ENCODE assay signal across 3 fruit fly cellular contexts in genomic region chrX:19298785-19299114, dm6.
TF ChIP-seq lines count a peak whose summit lies in the region.

No protein-coding gene starts in this region.

TF ChIP-seq in whole organism, embryonic, 481 proteins besides CTCF, POLR2A, EP300 and RAD21 (continued from another document and continues in another):
- TF ChIP-seq CG14965 (GFP tag; optimal IDR thresholded peaks at IDR 0.05; lab: Kevin White, UChicago; ENCODE audit: borderline replicate concordance) = no peak
- peak; percentile 18 to 61 for TF ChIP-seq chif (GFP tag; optimal IDR thresholded peaks at IDR 0.05; lab: Kevin White, UChicago)
- 0 out of 3 replicates have a peak, but pooled peaks have one; percentile 30 for TF ChIP-seq CG3726 (GFP tag; IDR thresholded peaks at IDR 0.05; lab: Robert Waterston, UW)
- no peak for TF ChIP-seq CG9215 (GFP tag; IDR thresholded peaks at IDR 0.05; lab: Robert Waterston, UW)
- peak; percentile 66 for TF ChIP-seq Awh (GFP tag; IDR thresholded peaks at IDR 0.05; lab: Robert Waterston, UW)
- peak; percentile 48 for TF ChIP-seq CG18476 (GFP tag; optimal IDR thresholded peaks at IDR 0.05; lab: Kevin White, UChicago)
- TF ChIP-seq unpg (GFP tag; optimal IDR thresholded peaks at IDR 0.05; lab: Kevin White, UChicago) = peak; percentile 65
- no peak for TF ChIP-seq CG6272 (GFP tag; IDR thresholded peaks at IDR 0.05; lab: Robert Waterston, UW)
- no peak for TF ChIP-seq jing (GFP tag; optimal IDR thresholded peaks at IDR 0.05; lab: Kevin White, UChicago)
- no peak for TF ChIP-seq tx (GFP tag; optimal IDR thresholded peaks at IDR 0.05; lab: Kevin White, UChicago)
- peak; percentile 26 for TF ChIP-seq CG18599 (GFP tag; optimal IDR thresholded peaks at IDR 0.05; lab: Kevin White, UChicago)
- no peak for TF ChIP-seq da (GFP tag; optimal IDR thresholded peaks at IDR 0.05; lab: Kevin White, UChicago)
- peak in 1 of 2 experiments; percentile 10 for TF ChIP-seq dpn (GFP tag; optimal IDR thresholded peaks at IDR 0.05; lab: Kevin White, UChicago)
- no peak for TF ChIP-seq luna (GFP tag; optimal IDR thresholded peaks at IDR 0.05; lab: Kevin White, UChicago)
- peak; percentile 14 for TF ChIP-seq NC2β (GFP tag; optimal IDR thresholded peaks at IDR 0.05; lab: Kevin White, UChicago)
- TF ChIP-seq CG14014 (GFP tag; IDR thresholded peaks at IDR 0.05; lab: Robert Waterston, UW) = peak; percentile 49; the same call in 1 of the 2 replicates
- TF ChIP-seq slbo (GFP tag; IDR thresholded peaks at IDR 0.05; lab: Robert Waterston, UW) = peak; percentile 71
- no peak for TF ChIP-seq ro (GFP tag; IDR thresholded peaks at IDR 0.05; lab: Robert Waterston, UW)
- TF ChIP-seq Mes4 (GFP tag; optimal IDR thresholded peaks at IDR 0.05; lab: Kevin White, UChicago) = no peak
- TF ChIP-seq ATbp (GFP tag; optimal IDR thresholded peaks at IDR 0.05; lab: Kevin White, UChicago) = peak; percentile 30
- no peak for TF ChIP-seq CG17186 (GFP tag; optimal IDR thresholded peaks at IDR 0.05; lab: Kevin White, UChicago)
- TF ChIP-seq jumu (GFP tag; optimal IDR thresholded peaks at IDR 0.05; lab: Kevin White, UChicago) = peak; percentile 37
- TF ChIP-seq Dp (GFP tag; optimal IDR thresholded peaks at IDR 0.05; lab: Kevin White, UChicago) = no peak
- TF ChIP-seq sd (tag; optimal IDR thresholded peaks at IDR 0.05; lab: Kevin White, UChicago) = no peak
- peak; percentile 74 for TF ChIP-seq Rfx (GFP tag; IDR thresholded peaks at IDR 0.05; lab: Robert Waterston, UW)
- TF ChIP-seq maf-S (GFP tag; optimal IDR thresholded peaks at IDR 0.05; lab: Kevin White, UChicago) = no peak
- TF ChIP-seq CG3065 (GFP tag; optimal IDR thresholded peaks at IDR 0.05; lab: Kevin White, UChicago) = no peak
- no peak for TF ChIP-seq tna (GFP tag; IDR thresholded peaks at IDR 0.05; lab: Robert Waterston, UW; ENCODE audit: partially characterized antibody)
- 0 out of 2 replicates have a peak, but pooled peaks have one; percentile 35 for TF ChIP-seq CG11247 (GFP tag; IDR thresholded peaks at IDR 0.05; lab: Robert Waterston, UW)
- peak; percentile 26 for TF ChIP-seq ind (GFP tag; optimal IDR thresholded peaks at IDR 0.05; lab: Kevin White, UChicago)
- TF ChIP-seq CG30431 (GFP tag; optimal IDR thresholded peaks at IDR 0.05; lab: Kevin White, UChicago) = no peak
- TF ChIP-seq Sry-β (GFP tag; optimal IDR thresholded peaks at IDR 0.05; lab: Kevin White, UChicago) = no peak
- TF ChIP-seq twi (tag; optimal IDR thresholded peaks at IDR 0.05; lab: Kevin White, UChicago) = peak; percentile 5
- TF ChIP-seq Hmr (GFP tag; optimal IDR thresholded peaks at IDR 0.05; lab: Kevin White, UChicago) = peak; percentile 11
- no peak for TF ChIP-seq CG18011 (GFP tag; optimal IDR thresholded peaks at IDR 0.05; lab: Kevin White, UChicago)
- TF ChIP-seq B-H1 (GFP tag; IDR thresholded peaks at IDR 0.05; lab: Robert Waterston, UW) = peak; percentile 28; the same call in 1 of the 3 replicates
- TF ChIP-seq CG8359 (GFP tag; optimal IDR thresholded peaks at IDR 0.05; lab: Kevin White, UChicago; ENCODE audit: borderline replicate concordance) = no peak
- no peak for TF ChIP-seq Hey (tag; optimal IDR thresholded peaks at IDR 0.05; lab: Kevin White, UChicago)
- peak; percentile 40 for TF ChIP-seq sisA (GFP tag; IDR thresholded peaks at IDR 0.05; lab: Robert Waterston, UW)
- peak; percentile 48 for TF ChIP-seq Blimp-1 (GFP tag; optimal IDR thresholded peaks at IDR 0.05; lab: Kevin White, UChicago)
- peak; percentile 29 for TF ChIP-seq CG10267 (tag; optimal IDR thresholded peaks at IDR 0.05; lab: Kevin White, UChicago)
- TF ChIP-seq CG3995 (GFP tag; optimal IDR thresholded peaks at IDR 0.05; lab: Kevin White, UChicago) = no peak
- peak; percentile 82 for TF ChIP-seq zfh1 (GFP tag; IDR thresholded peaks at IDR 0.05; lab: Robert Waterston, UW)
- TF ChIP-seq CG15696 (tag; optimal IDR thresholded peaks at IDR 0.05; lab: Kevin White, UChicago) = peak; percentile 69

TF ChIP-seq in whole organism, prepupa, 60 proteins besides CTCF, POLR2A, EP300 and RAD21 (continued from another document):
- TF ChIP-seq Eip93F (GFP tag; optimal IDR thresholded peaks at IDR 0.05; lab: Kevin White, UChicago) (peak; percentile 39), CG6276 (GFP tag; optimal IDR thresholded peaks at IDR 0.05; lab: Kevin White, UChicago) (peak; percentile 17), dac (GFP tag; optimal IDR thresholded peaks at IDR 0.05; lab: Kevin White, UChicago) (no peak), CG9139 (GFP tag; optimal IDR thresholded peaks at IDR 0.05; lab: Kevin White, UChicago) (no peak), CG6792 (GFP tag; optimal IDR thresholded peaks at IDR 0.05; lab: Kevin White, UChicago) (peak; percentile 37), Eip78C (GFP tag; lab: Kevin White, UChicago) (peak; percentile 90), fd85E (GFP tag; optimal IDR thresholded peaks at IDR 0.05; lab: Kevin White, UChicago) (no peak), CG31627 (GFP tag; optimal IDR thresholded peaks at IDR 0.05; lab: Kevin White, UChicago) (peak; percentile 57), CG3032 (tag; optimal IDR thresholded peaks at IDR 0.05; lab: Kevin White, UChicago) (peak; percentile 43), dsx (GFP tag; optimal IDR thresholded peaks at IDR 0.05; lab: Kevin White, UChicago; ENCODE audit: poor library complexity, severe bottlenecking) (peak; percentile 63), CG8319 (GFP tag; optimal IDR thresholded peaks at IDR 0.05; lab: Kevin White, UChicago) (no peak), CG10669 (GFP tag; optimal IDR thresholded peaks at IDR 0.05; lab: Kevin White, UChicago) (peak; percentile 52), Hr38 (GFP tag; optimal IDR thresholded peaks at IDR 0.05; lab: Kevin White, UChicago) (no peak), fkh (GFP tag; optimal IDR thresholded peaks at IDR 0.05; lab: Kevin White, UChicago) (no peak), CG10631 (GFP tag; optimal IDR thresholded peaks at IDR 0.05; lab: Kevin White, UChicago) (peak; percentile 50), Met (GFP tag; optimal IDR thresholded peaks at IDR 0.05; lab: Kevin White, UChicago) (peak; percentile 73), Eip75B (GFP tag; optimal IDR thresholded peaks at IDR 0.05; lab: Kevin White, UChicago) (peak; percentile 38), esn (GFP tag; optimal IDR thresholded peaks at IDR 0.05; lab: Kevin White, UChicago) (peak; percentile 52), fd59A (GFP tag; optimal IDR thresholded peaks at IDR 0.05; lab: Kevin White, UChicago) (peak; percentile 43), CG1621 (tag; optimal IDR thresholded peaks at IDR 0.05; lab: Kevin White, UChicago) (peak; percentile 27), CG6808 (GFP tag; optimal IDR thresholded peaks at IDR 0.05; lab: Kevin White, UChicago) (peak; percentile 25), lz (GFP tag; optimal IDR thresholded peaks at IDR 0.05; lab: Kevin White, UChicago) (peak; percentile 63), CG4318 (GFP tag; optimal IDR thresholded peaks at IDR 0.05; lab: Kevin White, UChicago) (peak; percentile 16), Hr39 (GFP tag; optimal IDR thresholded peaks at IDR 0.05; lab: Kevin White, UChicago) (peak; percentile 57), Hr4 (GFP tag; optimal IDR thresholded peaks at IDR 0.05; lab: Kevin White, UChicago) (peak; percentile 64), Lpt (GFP tag; optimal IDR thresholded peaks at IDR 0.05; lab: Kevin White, UChicago) (no peak), Gug (GFP tag; IDR thresholded peaks at IDR 0.05; lab: Robert Waterston, UW) (peak; percentile 21; the same call in 1 of the 2 replicates), CG6854 (GFP tag; optimal IDR thresholded peaks at IDR 0.05; lab: Kevin White, UChicago) (no peak), CG15336 (GFP tag; IDR thresholded peaks at IDR 0.05; lab: Robert Waterston, UW) (peak; percentile 71), ss (GFP tag; optimal IDR thresholded peaks at IDR 0.05; lab: Kevin White, UChicago) (peak in 1 of 2 experiments; percentile 37), CG11762 (GFP tag; optimal IDR thresholded peaks at IDR 0.05; lab: Kevin White, UChicago; ENCODE audit: insufficient read depth) (peak; percentile 39), OdsH (GFP tag; optimal IDR thresholded peaks at IDR 0.05; lab: Kevin White, UChicago) (peak; percentile 39), Smox (GFP tag; optimal IDR thresholded peaks at IDR 0.05; lab: Kevin White, UChicago) (peak; percentile 51), salr (GFP tag; optimal IDR thresholded peaks at IDR 0.05; lab: Kevin White, UChicago) (no peak), CG6163 (GFP tag; IDR thresholded peaks at IDR 0.05; lab: Robert Waterston, UW) (peak; percentile 63; the same call in 1 of the 3 replicates), Sox15 (GFP tag; optimal IDR thresholded peaks at IDR 0.05; lab: Kevin White, UChicago) (peak; percentile 29), pdm3 (GFP tag; optimal IDR thresholded peaks at IDR 0.05; lab: Kevin White, UChicago) (peak; percentile 69), CG34406 (GFP tag; optimal IDR thresholded peaks at IDR 0.05; lab: Kevin White, UChicago) (peak; percentile 31)
TF ChIP-seq in whole organism, prepupa: peak in this region for 47.

TF ChIP-seq in whole organism, wandering third instar larva, 38 proteins besides CTCF, POLR2A, EP300 and RAD21 (continued from another document):
- TF ChIP-seq pan (optimal IDR thresholded peaks at IDR 0.05; lab: Kevin White, UChicago) = no peak
- TF ChIP-seq ey (GFP tag; optimal IDR thresholded peaks at IDR 0.05; lab: Kevin White, UChicago) = peak; percentile 35
- no peak for TF ChIP-seq brk (GFP tag; optimal IDR thresholded peaks at IDR 0.05; lab: Kevin White, UChicago)
- peak; percentile 59 for TF ChIP-seq Hnf4 (GFP tag; optimal IDR thresholded peaks at IDR 0.05; lab: Kevin White, UChicago)
- TF ChIP-seq Myc (optimal IDR thresholded peaks at IDR 0.05; lab: Kevin White, UChicago) = no peak
- peak; percentile 89 for TF ChIP-seq Dif (GFP tag; optimal IDR thresholded peaks at IDR 0.05; lab: Kevin White, UChicago; ENCODE audit: partially characterized antibody)
- peak; percentile 23 for TF ChIP-seq OdsH (GFP tag; optimal IDR thresholded peaks at IDR 0.05; lab: Kevin White, UChicago)
- peak; percentile 34 for TF ChIP-seq dsf (GFP tag; optimal IDR thresholded peaks at IDR 0.05; lab: Kevin White, UChicago; ENCODE audit: borderline replicate concordance)
- TF ChIP-seq psq (GFP tag; optimal IDR thresholded peaks at IDR 0.05; lab: Kevin White, UChicago) = no peak
- no peak for TF ChIP-seq N (GFP tag; optimal IDR thresholded peaks at IDR 0.05; lab: Kevin White, UChicago)
- no peak for TF ChIP-seq Rel (GFP tag; optimal IDR thresholded peaks at IDR 0.05; lab: Kevin White, UChicago)
- TF ChIP-seq Rel (tag; optimal IDR thresholded peaks at IDR 0.05; lab: Kevin White, UChicago) = no peak
